Worm (Caenorhabditis elegans): Measurements from ENCODE around the gene C14E2.1.

DNA sequence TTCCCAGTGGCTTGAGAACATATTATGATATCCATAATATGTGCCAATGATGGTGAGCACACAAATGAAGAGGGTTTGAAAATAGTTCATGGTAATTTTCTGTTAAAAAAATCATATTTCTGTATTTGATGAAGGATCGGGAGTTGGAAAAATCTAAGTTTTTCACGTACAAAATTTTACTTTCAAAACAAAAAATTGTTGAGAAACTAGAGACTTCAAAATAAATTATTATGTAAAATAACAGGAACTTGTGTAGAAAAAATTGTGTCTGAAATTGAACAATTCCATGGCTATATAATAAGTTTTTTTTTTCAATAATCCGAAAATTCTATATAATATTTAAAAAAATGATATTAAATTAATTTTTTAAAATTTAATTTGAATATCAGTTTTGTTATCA lies 5.0 kb upstream of the C14E2.1 start, which contains the start of gene C14E2.4:
- TF ChIP-seq him-1 (tag; optimal IDR thresholded peaks at IDR 0.05) (no peak), W03F9.2 (tag; optimal IDR thresholded peaks at IDR 0.05) (no peak), dao-5 (tag; optimal IDR thresholded peaks at IDR 0.05) (no peak)

Data from whole organism, L4/young adult.